Worm (Caenorhabditis elegans) whole organism, L4 larva: ENCODE measurements around the gene oac-48.

Experiments used
- F37D6.2 ChIP-seq: sonication (generic microtip); optimal IDR thresholded peaks from 2 replicates; lab custom pipeline; 2016; ENCODE audit warnings: mild to moderate bottlenecking, missing genetic modification characterization, missing compliant biosample characterization
- F49E8.2 ChIP-seq: sonication (generic microtip); optimal IDR thresholded peaks from 2 replicates; lab custom pipeline; 2016; ENCODE audit warnings: missing compliant biosample characterization, mild to moderate bottlenecking, missing genetic modification characterization, borderline replicate concordance
- R02D3.7 ChIP-seq: fragments of 150-350 bp; sonication (generic microtip); optimal IDR thresholded peaks from 3 replicates; lab custom pipeline; 2014; ENCODE audit warnings: missing biosample characterization, missing genetic modification characterization
- T26A8.4 ChIP-seq: fragments of 200-800 bp; sonication (Bioruptor generic); IDR thresholded peaks from 2 replicates; pipeline ENCODE4 v1.3.6; 2022; ENCODE audit warnings: missing genetic modification characterization, missing compliant biosample characterization
- Y48G9A.11 ChIP-seq: fragments of 200-800 bp; sonication (Bioruptor generic); IDR thresholded peaks from 2 replicates; pipeline ENCODE4 v1.3.6; 2022; ENCODE audit warnings: missing genetic modification reagents, missing genetic modification characterization, missing compliant biosample characterization
- ZK546.5 ChIP-seq, 2 experiments: sonication (generic microtip); optimal IDR thresholded peaks; 2 replicates each; lab custom pipeline; 2017; ENCODE audit warnings: missing biosample characterization in 2 of 2, missing genetic modification characterization in 2 of 2
- aha-1 ChIP-seq: fragments of 150-350 bp; peaks from one replicate; lab custom pipeline; 2014; ENCODE audit warnings: missing biosample characterization, missing genetic modification characterization
- ama-1 ChIP-seq: fragments of 150-350 bp; optimal IDR thresholded peaks from 2 replicates; lab custom pipeline; 2014; ENCODE audit warnings: inconsistent platforms, mixed read lengths
- arid-1 ChIP-seq: fragments of 200-800 bp; sonication (Bioruptor generic); conservative IDR thresholded peaks from 2 replicates; pipeline ENCODE4 v1.3.6; 2022; ENCODE audit warnings: missing genetic modification reagents, missing genetic modification characterization, missing compliant biosample characterization
- ceh-32 ChIP-seq: sonication (generic microtip); optimal IDR thresholded peaks from 2 replicates; lab custom pipeline; 2016; ENCODE audit warnings: mild to moderate bottlenecking, missing genetic modification characterization, missing compliant biosample characterization; ENCODE audit not compliant: poor library complexity
- daf-16 ChIP-seq, 3 experiments: sonication (generic microtip); optimal IDR thresholded peaks; 2 replicates each; lab custom pipeline; 2016 to 2017; ENCODE audit warnings: missing genetic modification characterization in 3 of 3, missing genetic modification reagents in 3 of 3, mild to moderate bottlenecking in 2 of 3, missing compliant biosample characterization in 2 of 3, missing biosample characterization in 1 of 3, moderate library complexity in 1 of 3
- daf-19 ChIP-seq: fragments of 200-800 bp; sonication (Bioruptor generic); conservative IDR thresholded peaks from 2 replicates; pipeline ENCODE4 v1.3.6; 2022; ENCODE audit warnings: missing genetic modification characterization, missing compliant biosample characterization
- daf-8 ChIP-seq: fragments of 200-800 bp; sonication (Bioruptor generic); IDR thresholded peaks from 2 replicates; pipeline ENCODE4 v1.3.6; 2022; ENCODE audit warnings: missing genetic modification characterization, missing compliant biosample characterization
- dpl-1 ChIP-seq: fragments of 150-350 bp; optimal IDR thresholded peaks from 2 replicates; lab custom pipeline; 2014; ENCODE audit warnings: missing biosample characterization, missing genetic modification reagents, missing genetic modification characterization
- egl-43 ChIP-seq: fragments of 200-800 bp; sonication (Bioruptor generic); IDR thresholded peaks from 2 replicates; pipeline ENCODE4 v1.3.6; 2022; ENCODE audit warnings: missing genetic modification reagents, missing genetic modification characterization, missing compliant biosample characterization
- hmg-1.1 ChIP-seq: fragments of 200-800 bp; sonication (Bioruptor generic); IDR thresholded peaks from 2 replicates; pipeline ENCODE4 v1.3.6; 2022; ENCODE audit warnings: missing genetic modification reagents, missing genetic modification characterization, missing compliant biosample characterization
- lin-38 ChIP-seq: fragments of 200-800 bp; sonication (Bioruptor generic); IDR thresholded peaks from 2 replicates; pipeline ENCODE4 v1.3.6; 2022; ENCODE audit warnings: missing genetic modification reagents, missing genetic modification characterization, missing compliant biosample characterization
- lin-39 ChIP-seq: fragments of 150-350 bp; optimal IDR thresholded peaks from 2 replicates; lab custom pipeline; 2014; ENCODE audit warnings: missing biosample characterization, missing genetic modification reagents, missing genetic modification characterization
- lir-3 ChIP-seq: sonication (generic microtip); optimal IDR thresholded peaks from 2 replicates; lab custom pipeline; 2016; ENCODE audit warnings: mild to moderate bottlenecking, missing genetic modification characterization, missing compliant biosample characterization
- lsy-2 ChIP-seq, 2 experiments: fragments of 150-350 bp in 1 of 2; sonication (generic microtip) in 1 of 2; optimal IDR thresholded peaks; 2 replicates each; lab custom pipeline; 2014 to 2017; ENCODE audit warnings: missing biosample characterization in 2 of 2, missing genetic modification characterization in 2 of 2
- madf-5 ChIP-seq, 2 experiments: fragments of 200-800 bp; sonication (Bioruptor generic); IDR thresholded peaks; 2 replicates each; pipeline ENCODE4 v1.3.6; 2022; ENCODE audit warnings: missing compliant biosample characterization in 2 of 2, missing genetic modification characterization in 2 of 2
- mdl-1 ChIP-seq, 2 experiments: fragments of 150-350 bp in 1 of 2; sonication (generic microtip) in 1 of 2; optimal IDR thresholded peaks; 2 replicates each; lab custom pipeline; 2014 to 2017; ENCODE audit warnings: missing biosample characterization in 2 of 2, missing genetic modification characterization in 2 of 2
- mdt-29 ChIP-seq: fragments of 200-800 bp; sonication (Bioruptor generic); IDR thresholded peaks from 2 replicates; pipeline ENCODE4 v1.3.6; 2022; ENCODE audit warnings: missing genetic modification reagents, missing genetic modification characterization, missing compliant biosample characterization
- mxl-2 ChIP-seq: fragments of 200-800 bp; sonication (Bioruptor generic); conservative IDR thresholded peaks from 2 replicates; pipeline ENCODE4 v1.3.6; 2022; ENCODE audit warnings: missing genetic modification reagents, missing genetic modification characterization, missing compliant biosample characterization
- nhr-102 ChIP-seq: sonication (generic microtip); optimal IDR thresholded peaks from 2 replicates; lab custom pipeline; 2016; ENCODE audit warnings: mild to moderate bottlenecking, missing genetic modification characterization, moderate library complexity, missing compliant biosample characterization
- nhr-111 ChIP-seq: fragments of 200-800 bp; sonication (Bioruptor generic); optimal IDR thresholded peaks from 2 replicates; lab custom pipeline; 2018; ENCODE audit warnings: mild to moderate bottlenecking, missing genetic modification characterization, missing compliant biosample characterization
- nhr-25 ChIP-seq: sonication (generic microtip); optimal IDR thresholded peaks from 2 replicates; lab custom pipeline; 2017; ENCODE audit warnings: missing genetic modification characterization, mild to moderate bottlenecking, missing compliant biosample characterization, antibody characterized with exemption, moderate library complexity, borderline replicate concordance; ENCODE audit not compliant: insufficient read depth
- nhr-48 ChIP-seq: sonication (generic microtip); optimal IDR thresholded peaks from 2 replicates; lab custom pipeline; 2016; ENCODE audit warnings: mild to moderate bottlenecking, missing genetic modification characterization, missing compliant biosample characterization
- nhr-77 ChIP-seq: fragments of 150-350 bp; optimal IDR thresholded peaks from 2 replicates; lab custom pipeline; 2014; ENCODE audit warnings: missing biosample characterization, missing genetic modification characterization
- saeg-2 ChIP-seq: fragments of 200-800 bp; sonication (Bioruptor generic); IDR thresholded peaks from 2 replicates; pipeline ENCODE4 v1.3.6; 2022; ENCODE audit warnings: missing genetic modification reagents, missing genetic modification characterization, missing compliant biosample characterization
- set-16 ChIP-seq: fragments of 200-800 bp; sonication (Bioruptor generic); IDR thresholded peaks from 2 replicates; pipeline ENCODE4 v1.3.6; 2022; ENCODE audit warnings: missing genetic modification reagents, missing genetic modification characterization, missing compliant biosample characterization
- skn-1 ChIP-seq: fragments of 150-350 bp; optimal IDR thresholded peaks from 2 replicates; lab custom pipeline; 2014; ENCODE audit warnings: missing biosample characterization, missing genetic modification characterization
- snpc-1.2 ChIP-seq: fragments of 200-800 bp; sonication (Bioruptor generic); IDR thresholded peaks from 2 replicates; pipeline ENCODE4 v1.3.6; 2022; ENCODE audit warnings: missing genetic modification reagents, missing genetic modification characterization, missing compliant biosample characterization
- snpc-4 ChIP-seq: fragments of 150-350 bp; optimal IDR thresholded peaks from 2 replicates; lab custom pipeline; 2014; ENCODE audit warnings: missing biosample characterization, missing genetic modification characterization
- tag-97 ChIP-seq: fragments of 200-800 bp; sonication (Bioruptor generic); IDR thresholded peaks from 2 replicates; pipeline ENCODE4 v1.3.6; 2022; ENCODE audit warnings: missing genetic modification characterization, missing compliant biosample characterization
- tra-1 ChIP-seq: fragments of 200-800 bp; sonication (Bioruptor generic); IDR thresholded peaks from 2 replicates; pipeline ENCODE4 v1.3.6; 2022; ENCODE audit warnings: missing genetic modification reagents, missing genetic modification characterization, missing compliant biosample characterization
- unc-39 ChIP-seq: sonication (generic microtip); optimal IDR thresholded peaks from 2 replicates; lab custom pipeline; 2017; ENCODE audit warnings: missing biosample characterization, missing genetic modification characterization
- unc-62 ChIP-seq, 3 experiments: fragments of 150-350 bp in 1 of 3; sonication (generic microtip); optimal IDR thresholded peaks in 2 of 3; peaks in 1 of 3; 1 replicate in 1 of 3; 2 replicates in 2 of 3; lab custom pipeline; 2014 to 2017; ENCODE audit warnings: missing biosample characterization in 3 of 3, missing genetic modification characterization in 3 of 3, missing genetic modification reagents in 3 of 3, missing genotype in 1 of 3
- vab-7 ChIP-seq: fragments of 200-800 bp; sonication (Bioruptor generic); IDR thresholded peaks from 2 replicates; pipeline ENCODE4 v1.3.6; 2022; ENCODE audit warnings: missing genetic modification reagents, missing genetic modification characterization, missing compliant biosample characterization
- ztf-7 ChIP-seq: fragments of 150-350 bp; optimal IDR thresholded peaks from 2 replicates; lab custom pipeline; 2014; ENCODE audit warnings: missing biosample characterization, missing genetic modification characterization

Gene oac-48

DNA sequence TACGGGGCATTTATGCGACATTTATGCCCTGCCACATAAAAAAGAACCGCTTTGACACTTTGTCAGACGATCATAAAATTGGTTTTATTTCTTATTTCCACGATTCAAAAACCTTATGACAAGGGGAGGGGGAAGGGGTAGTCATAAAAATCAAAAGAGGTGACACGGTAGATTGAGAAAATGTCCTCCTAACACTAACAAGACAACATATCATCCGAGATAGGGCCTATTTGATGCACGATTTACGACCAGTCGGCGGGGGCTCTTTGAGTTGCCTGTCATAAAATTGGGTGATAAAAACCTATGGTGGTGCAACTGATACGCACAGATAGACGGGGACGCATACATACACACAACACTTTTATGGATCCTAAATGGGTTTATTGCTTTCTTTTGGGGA, 34.3 kb downstream of the oac-48 start (continued):
- TF ChIP-seq unc-39 (tag; lab: Kevin White, UChicago) (no peak), unc-62 (GFP tag; optimal IDR thresholded peaks at IDR 0.05 in 1 of 2; lab: Kevin White, UChicago) (peak in 1 of 2 experiments; percentile 74), unc-62 (tag; optimal IDR thresholded peaks at IDR 0.05; lab: Kevin White, UChicago) (no peak), ZK546.5 (tag; optimal IDR thresholded peaks at IDR 0.05; lab: Kevin White, UChicago) (no peak), ama-1 (lab: Kevin White, UChicago) (no peak), snpc-4 (tag; lab: Kevin White, UChicago) (no peak), hmg-1.1 (GFP tag; lab: Robert Waterston, UW) (no peak), daf-16 (GFP tag; optimal IDR thresholded peaks at IDR 0.05; lab: Kevin White, UChicago) (no peak), daf-16 (tag; optimal IDR thresholded peaks at IDR 0.05; lab: Kevin White, UChicago) (peak; percentile 76), set-16 (GFP tag; lab: Robert Waterston, UW) (no peak), egl-43 (GFP tag; lab: Robert Waterston, UW) (no peak), T26A8.4 (GFP tag; lab: Robert Waterston, UW) (no peak), lin-39 (no peak), tag-97 (GFP tag; lab: Robert Waterston, UW) (no peak), mdl-1 (tag; optimal IDR thresholded peaks at IDR 0.05; lab: Kevin White, UChicago) (no peak), tra-1 (GFP tag; lab: Robert Waterston, UW) (peak; percentile 97), daf-19 (GFP tag; lab: Robert Waterston, UW) (no peak), lsy-2 (tag; optimal IDR thresholded peaks at IDR 0.05; lab: Kevin White, UChicago) (no peak), lin-38 (no peak), ceh-32 (tag; lab: Kevin White, UChicago) (no peak), Y48G9A.11 (GFP tag; lab: Robert Waterston, UW) (no peak), nhr-77 (tag; lab: Kevin White, UChicago) (no peak), nhr-111 (no peak), mxl-2 (no peak), aha-1 (tag; lab: Kevin White, UChicago) (no peak)

DNA sequence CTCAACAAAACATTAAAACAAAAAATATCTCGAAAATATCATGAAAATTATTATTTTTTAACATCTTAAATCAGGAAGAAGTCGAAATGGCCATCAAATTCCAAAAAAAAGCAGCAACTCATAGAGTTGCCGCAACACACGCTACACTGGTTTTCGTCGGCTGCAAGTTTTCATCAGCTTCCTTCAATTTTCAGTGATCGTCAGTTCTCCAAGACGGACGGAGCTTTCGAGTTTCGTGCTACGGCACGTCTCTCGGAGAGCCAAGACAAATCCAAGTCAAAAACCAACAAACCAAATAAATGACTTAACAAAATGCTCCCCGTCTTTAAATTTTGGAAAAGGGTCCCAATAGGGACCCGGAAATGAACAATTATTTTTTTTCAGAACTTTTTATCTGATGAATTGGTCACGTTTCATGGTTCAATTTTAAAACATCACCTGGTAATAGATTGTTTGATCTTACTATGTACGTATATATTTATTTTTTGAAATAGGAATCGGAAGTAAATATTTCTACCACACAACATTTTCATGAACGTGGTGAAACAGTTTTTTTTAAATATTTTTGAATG, 35.6 kb downstream of the oac-48 start:
- TF ChIP-seq F49E8.2 (tag; lab: Kevin White, UChicago) (peak; percentile 41), daf-8 (no peak), nhr-25 (tag; lab: Kevin White, UChicago) (no peak), snpc-1.2 (GFP tag; lab: Robert Waterston, UW) (peak; percentile 98), nhr-48 (no peak), saeg-2 (GFP tag; lab: Robert Waterston, UW) (no peak)

DNA sequence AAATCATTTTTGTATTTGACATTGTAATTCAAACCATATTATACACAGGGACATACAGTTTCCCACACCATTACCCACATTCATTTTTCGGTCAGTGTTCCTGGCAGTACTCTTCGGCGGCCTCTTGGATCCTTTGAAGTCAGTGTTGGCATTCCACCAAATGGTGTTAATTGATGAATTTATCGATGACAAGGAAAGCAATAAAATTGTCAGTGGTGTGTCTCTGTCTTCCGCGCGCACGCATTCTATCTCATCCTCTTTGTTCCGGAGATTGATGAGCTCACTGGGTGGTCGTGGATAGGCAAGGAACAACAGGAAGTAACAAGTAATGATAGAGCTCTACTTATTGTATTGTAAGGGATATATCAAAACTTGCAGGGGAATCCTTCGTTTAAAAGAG, 36.8 kb downstream of the oac-48 start:
- TF ChIP-seq dpl-1, result no peak
- TF ChIP-seq vab-7 (GFP tag; lab: Robert Waterston, UW), result no peak
- TF ChIP-seq nhr-102 (tag; lab: Kevin White, UChicago), result no peak
- no peak for TF ChIP-seq skn-1 (tag; lab: Kevin White, UChicago)
- TF ChIP-seq mdt-29 (GFP tag; lab: Robert Waterston, UW), result no peak
- TF ChIP-seq R02D3.7 (tag; lab: Kevin White, UChicago), result no peak
- TF ChIP-seq F37D6.2, result no peak
- no peak for TF ChIP-seq ztf-7
- TF ChIP-seq arid-1 (GFP tag; lab: Robert Waterston, UW), result no peak
- no peak for TF ChIP-seq madf-5 (GFP tag; IDR thresholded peaks at IDR 0.05; lab: Robert Waterston, UW)
- no peak for TF ChIP-seq lir-3 (tag; lab: Kevin White, UChicago)
